Worm (Caenorhabditis elegans) whole organism, midembryonic: ENCODE results near the gene ncx-2.

ENCODE experiments used
- T22C8.4 ChIP-seq: fragments of 200-800 bp; sonication (Bioruptor generic); IDR thresholded peaks from 2 replicates; pipeline ENCODE4 v1.3.6; 2022; ENCODE audit warnings: missing genetic modification characterization, missing compliant biosample characterization
- cog-1 ChIP-seq: sonication (generic microtip); optimal IDR thresholded peaks from 2 replicates; lab custom pipeline; 2016; ENCODE audit warnings: missing genetic modification characterization, missing compliant biosample characterization
- flt-1 ChIP-seq: fragments of 200-800 bp; sonication (Bioruptor generic); IDR thresholded peaks from 2 replicates; pipeline ENCODE4 v1.3.6; 2022; ENCODE audit warnings: missing genetic modification characterization, missing compliant biosample characterization
- klf-2 ChIP-seq: fragments of 200-800 bp; sonication (Bioruptor generic); conservative IDR thresholded peaks from 2 replicates; pipeline ENCODE4 v1.3.6; 2022; ENCODE audit warnings: missing genetic modification reagents, missing genetic modification characterization, missing compliant biosample characterization
- med-1 ChIP-seq: sonication (generic microtip); optimal IDR thresholded peaks from 2 replicates; lab custom pipeline; 2017; ENCODE audit warnings: missing genetic modification characterization, mild to moderate bottlenecking, missing compliant biosample characterization, antibody characterized with exemption, missing genetic modification reagents; ENCODE audit not compliant: insufficient read depth
- ref-1 ChIP-seq: fragments of 200-800 bp; sonication (Bioruptor generic); conservative IDR thresholded peaks from 2 replicates; pipeline ENCODE4 v1.3.6; 2022; ENCODE audit warnings: missing genetic modification reagents, missing genetic modification characterization, missing compliant biosample characterization
- tab-1 ChIP-seq: fragments of 200-800 bp; sonication (Bioruptor generic); IDR thresholded peaks from 2 replicates; pipeline ENCODE4 v1.3.6; 2022; ENCODE audit warnings: missing genetic modification characterization, missing compliant biosample characterization
- ztf-23 ChIP-seq: fragments of 200-800 bp; sonication (Bioruptor generic); IDR thresholded peaks from 2 replicates; pipeline ENCODE4 v1.3.6; 2022; ENCODE audit warnings: missing genetic modification reagents, missing genetic modification characterization, missing compliant biosample characterization
- ztf-29 ChIP-seq: fragments of 200-800 bp; sonication (Bioruptor generic); IDR thresholded peaks from 2 replicates; pipeline ENCODE4 v1.3.6; 2022; ENCODE audit warnings: missing genetic modification reagents, missing genetic modification characterization, missing compliant biosample characterization

Gene ncx-2

DNA sequence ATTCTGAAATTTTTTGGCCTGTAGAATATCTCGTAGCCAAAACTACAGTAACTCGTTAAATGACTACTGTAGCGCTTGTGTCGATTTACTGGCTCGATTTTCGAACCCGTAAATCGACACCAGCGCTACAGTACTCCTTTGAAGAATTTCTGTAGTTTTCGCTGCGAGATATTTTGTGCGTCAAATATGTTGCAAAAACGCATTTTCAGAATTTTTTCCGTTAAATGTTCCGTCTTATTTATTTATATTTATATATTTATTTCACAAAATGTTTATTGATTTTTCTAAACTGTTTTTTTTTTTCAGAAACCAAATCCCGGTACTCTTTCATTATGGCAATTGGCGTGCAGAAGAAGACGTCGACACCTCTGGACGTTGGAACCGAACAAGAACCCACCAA, 29.7 kb upstream of the ncx-2 start, which contains the start of gene natc-2:
natc-2 (plus strand) TSS at position 301 of the 400 bp plus-strand sequence.
- TF ChIP-seq klf-2 (GFP tag; lab: Robert Waterston, UW) (no peak), med-1 (GFP tag; lab: Kevin White, UChicago) (no peak), tab-1 (no peak), ztf-29 (GFP tag; lab: Robert Waterston, UW) (no peak), cog-1 (tag; lab: Kevin White, UChicago) (no peak), flt-1 (GFP tag; lab: Robert Waterston, UW) (no peak), ztf-23 (no peak), ref-1 (GFP tag; lab: Robert Waterston, UW) (no peak), T22C8.4 (GFP tag; lab: Robert Waterston, UW) (no peak)

ce11 chrV:5274974-5275373, 28.5 kb upstream of the ncx-2 start:
- no peak for TF ChIP-seq ref-1 (GFP tag; lab: Robert Waterston, UW)
- TF ChIP-seq med-1 (GFP tag; lab: Kevin White, UChicago), result no peak
- TF ChIP-seq klf-2 (GFP tag; lab: Robert Waterston, UW), result no peak
- no peak for TF ChIP-seq T22C8.4 (GFP tag; lab: Robert Waterston, UW)
- TF ChIP-seq ztf-23, result no peak
- TF ChIP-seq flt-1 (GFP tag; lab: Robert Waterston, UW), result 0 out of 2 replicates have a peak, but pooled peaks have one; percentile 14
- no peak for TF ChIP-seq cog-1 (tag; lab: Kevin White, UChicago)
- TF ChIP-seq tab-1, result 0 out of 2 replicates have a peak, but pooled peaks have one; percentile 26
- TF ChIP-seq ztf-29 (GFP tag; lab: Robert Waterston, UW), result no peak

- no peak for TF ChIP-seq klf-2 (GFP tag; lab: Robert Waterston, UW)
- TF ChIP-seq ztf-23, result no peak
Measured at ce11 chrV:5275426-5276007, 28.0 kb upstream of the ncx-2 start.

DNA sequence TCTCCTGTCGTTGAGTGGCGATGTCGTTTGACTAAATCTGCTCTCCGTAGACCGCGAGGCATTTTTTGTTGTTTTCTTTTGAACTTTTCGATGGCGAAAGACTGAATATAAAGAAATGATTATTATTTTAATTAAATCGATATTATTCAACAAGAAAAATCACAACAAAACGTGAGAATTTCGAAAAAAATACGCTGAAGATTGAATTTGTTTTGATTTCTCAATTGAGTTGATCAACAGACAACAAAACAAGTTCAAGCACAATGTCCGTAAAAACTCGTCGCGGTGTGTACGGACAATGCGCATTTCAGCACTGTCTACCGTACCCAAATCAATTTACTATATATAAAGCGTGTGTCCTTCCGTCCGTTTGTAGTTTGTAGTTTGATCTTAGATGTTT, 25.5 kb upstream of the ncx-2 start, which contains the start of gene B0238.9:
B0238.9 (minus strand) TSS at position 101 of the 400 bp plus-strand sequence.
- TF ChIP-seq ztf-29 (GFP tag; lab: Robert Waterston, UW) (no peak), T22C8.4 (GFP tag; lab: Robert Waterston, UW) (no peak)

DNA sequence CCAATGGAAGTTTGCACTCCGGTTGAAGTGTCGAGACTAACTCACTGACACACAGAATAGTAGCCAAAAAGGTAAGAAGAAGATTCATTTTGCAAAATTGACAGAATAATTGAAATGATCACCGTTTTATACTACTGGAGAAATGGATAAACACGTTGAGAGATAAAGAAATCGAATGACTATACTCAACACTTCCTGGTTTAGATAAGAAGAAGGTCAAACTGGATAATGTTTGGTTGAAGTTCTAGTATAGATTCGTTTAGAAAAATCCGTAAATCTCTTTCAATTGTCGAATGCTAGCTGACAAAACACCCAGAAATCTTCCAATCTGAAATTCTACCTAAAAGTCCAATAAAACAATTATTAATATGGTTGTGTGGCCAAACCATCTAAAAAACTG, 16.2 kb upstream of the ncx-2 start, which contains the start of gene Y49G5A.1:
Y49G5A.1 (minus strand) TSS at position 101 of the 400 bp plus-strand sequence.
- no peak for TF ChIP-seq flt-1 (GFP tag; lab: Robert Waterston, UW)
- TF ChIP-seq ref-1 (GFP tag; lab: Robert Waterston, UW), result no peak

DNA sequence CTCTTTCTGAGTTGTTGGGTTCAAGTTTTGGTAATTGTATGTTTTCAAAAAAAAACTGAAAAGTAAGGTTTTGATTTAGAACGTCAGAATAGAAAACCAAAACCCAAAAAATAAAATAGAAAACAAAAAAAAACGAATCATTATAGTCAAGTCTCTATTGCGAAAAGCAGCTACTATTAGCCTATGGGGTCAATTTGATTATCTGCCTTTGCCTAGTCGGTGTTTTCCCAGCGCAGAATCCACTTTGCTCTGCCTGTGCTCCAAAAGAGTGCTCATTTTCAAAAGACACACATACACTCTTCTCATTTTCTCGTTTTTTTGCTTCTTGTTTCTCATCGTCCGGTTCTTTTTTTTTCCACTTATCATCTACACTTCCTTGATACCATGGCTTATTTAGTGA, 14.8 kb upstream of the ncx-2 start:
- TF ChIP-seq klf-2 (GFP tag; lab: Robert Waterston, UW), result no peak
- TF ChIP-seq ztf-23, result no peak
- no peak for TF ChIP-seq cog-1 (tag; lab: Kevin White, UChicago)
- no peak for TF ChIP-seq ref-1 (GFP tag; lab: Robert Waterston, UW)
- no peak for TF ChIP-seq flt-1 (GFP tag; lab: Robert Waterston, UW)
- no peak for TF ChIP-seq tab-1
- no peak for TF ChIP-seq T22C8.4 (GFP tag; lab: Robert Waterston, UW)
- TF ChIP-seq med-1 (GFP tag; lab: Kevin White, UChicago), result no peak
- no peak for TF ChIP-seq ztf-29 (GFP tag; lab: Robert Waterston, UW)

DNA sequence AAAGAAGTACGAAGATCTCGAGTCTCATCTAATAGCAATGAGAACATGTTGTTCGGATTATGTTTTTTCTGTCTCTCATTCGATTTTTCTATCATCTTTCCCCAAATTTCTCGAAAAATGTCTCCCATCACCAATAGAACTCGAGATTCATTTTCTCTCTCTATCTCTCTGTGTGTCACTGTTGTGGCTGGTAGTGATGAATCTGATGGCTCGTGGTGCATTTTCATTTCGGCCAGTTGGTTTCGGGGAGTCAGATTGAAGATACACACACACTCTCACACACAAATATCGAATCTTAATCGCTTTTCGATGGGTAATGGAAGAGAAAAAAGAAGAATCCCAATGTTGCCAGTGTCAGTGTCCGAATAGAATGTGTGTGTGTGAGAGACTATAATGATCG, 7.5 kb upstream of the ncx-2 start:
- TF ChIP-seq tab-1, result no peak
- no peak for TF ChIP-seq klf-2 (GFP tag; lab: Robert Waterston, UW)
- TF ChIP-seq ztf-29 (GFP tag; lab: Robert Waterston, UW), result no peak
- no peak for TF ChIP-seq ztf-23
- no peak for TF ChIP-seq flt-1 (GFP tag; lab: Robert Waterston, UW)
- TF ChIP-seq T22C8.4 (GFP tag; lab: Robert Waterston, UW), result no peak
- TF ChIP-seq ref-1 (GFP tag; lab: Robert Waterston, UW), result no peak
- TF ChIP-seq cog-1 (tag; lab: Kevin White, UChicago), result no peak
- no peak for TF ChIP-seq med-1 (GFP tag; lab: Kevin White, UChicago)

- TF ChIP-seq ref-1 (GFP tag; lab: Robert Waterston, UW), result no peak
- no peak for TF ChIP-seq ztf-29 (GFP tag; lab: Robert Waterston, UW)
- TF ChIP-seq med-1 (GFP tag; lab: Kevin White, UChicago), result no peak
- TF ChIP-seq flt-1 (GFP tag; lab: Robert Waterston, UW), result no peak
- TF ChIP-seq ztf-23, result no peak
- TF ChIP-seq cog-1 (tag; lab: Kevin White, UChicago), result no peak
- no peak for TF ChIP-seq T22C8.4 (GFP tag; lab: Robert Waterston, UW)
Measured at ce11 chrV:5297740-5298139, 5.7 kb upstream of the ncx-2 start.

ce11 chrV:5301226-5301625, 2.3 kb upstream of the ncx-2 start:
- TF ChIP-seq klf-2 (GFP tag; lab: Robert Waterston, UW) (no peak), flt-1 (GFP tag; lab: Robert Waterston, UW) (no peak), ztf-23 (no peak)

ce11 chrV:5304366-5304765, 877 bp downstream of the ncx-2 start:
- no peak for TF ChIP-seq T22C8.4 (GFP tag; lab: Robert Waterston, UW)
- no peak for TF ChIP-seq ztf-23
- no peak for TF ChIP-seq flt-1 (GFP tag; lab: Robert Waterston, UW)

DNA sequence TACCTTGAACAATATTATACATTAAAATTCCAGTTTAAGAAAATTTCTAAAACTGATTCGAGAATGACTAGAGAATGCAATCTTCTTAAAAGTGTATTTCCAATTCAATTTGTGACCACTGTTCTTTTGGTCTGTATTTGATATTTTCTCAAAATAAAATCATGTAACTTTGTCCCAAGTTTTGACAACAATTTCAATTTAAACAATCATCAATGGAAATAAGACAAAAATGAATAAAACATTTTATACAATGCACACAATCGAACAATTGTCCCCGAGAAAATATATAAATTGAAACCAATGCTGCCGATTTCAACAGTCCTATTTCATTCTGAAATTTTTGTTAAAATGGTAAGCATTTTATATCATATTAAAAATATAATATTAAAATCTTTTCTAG, 8.1 kb downstream of the ncx-2 start, which contains the start of gene C10G8.4:
C10G8.4 (plus strand) TSS at position 301 of the 400 bp plus-strand sequence.
- TF ChIP-seq klf-2 (GFP tag; lab: Robert Waterston, UW), result no peak
- TF ChIP-seq ztf-29 (GFP tag; lab: Robert Waterston, UW), result no peak
- no peak for TF ChIP-seq tab-1
- no peak for TF ChIP-seq med-1 (GFP tag; lab: Kevin White, UChicago)
- no peak for TF ChIP-seq cog-1 (tag; lab: Kevin White, UChicago)
- no peak for TF ChIP-seq ztf-23
- no peak for TF ChIP-seq flt-1 (GFP tag; lab: Robert Waterston, UW)
- TF ChIP-seq T22C8.4 (GFP tag; lab: Robert Waterston, UW), result no peak
- no peak for TF ChIP-seq ref-1 (GFP tag; lab: Robert Waterston, UW)
